Fruit fly (Drosophila melanogaster) whole organism, embryonic: ENCODE results near the gene veli.
A peak's percentile ranks its signal among the peaks of the same experiment; 100 is the strongest.

Experiments
- Aef1 ChIP-seq: fragments of 200-800 bp; sonication (Bioruptor generic); IDR thresholded peaks from 3 replicates; pipeline ENCODE4 v1.3.6; 2022; ENCODE audit warnings: missing biosample characterization, missing genetic modification characterization
- C15 ChIP-seq: fragments of 200-800 bp; sonication (Bioruptor generic); IDR thresholded peaks from 3 replicates; pipeline ENCODE4 v1.3.6; 2022; ENCODE audit warnings: missing biosample characterization, missing genetic modification characterization
- CG10147 ChIP-seq: fragments of 200-800 bp; sonication (Bioruptor generic); optimal IDR thresholded peaks from 2 replicates; lab custom pipeline; 2019; ENCODE audit warnings: missing biosample characterization, mild to moderate bottlenecking, missing genetic modification characterization, moderate library complexity
- CG10267 ChIP-seq: fragments of 200-800 bp; sonication (Bioruptor generic); optimal IDR thresholded peaks from 2 replicates; lab custom pipeline; 2018; ENCODE audit warnings: missing biosample characterization, mild to moderate bottlenecking, missing genetic modification characterization, moderate library complexity
- CG11247 ChIP-seq: fragments of 200-800 bp; sonication (Bioruptor generic); IDR thresholded peaks from 2 replicates; pipeline ENCODE4 v1.3.6; 2022; ENCODE audit warnings: missing biosample characterization, missing genetic modification characterization
- CG11723 ChIP-seq: fragments of 200-800 bp; sonication (Bioruptor generic); optimal IDR thresholded peaks from 2 replicates; lab custom pipeline; 2017; ENCODE audit warnings: missing biosample characterization, mild to moderate bottlenecking, missing genetic modification characterization
- CG12071 ChIP-seq: fragments of 200-800 bp; sonication (Bioruptor generic); optimal IDR thresholded peaks from 3 replicates; lab custom pipeline; 2018; ENCODE audit warnings: missing biosample characterization, mild to moderate bottlenecking, missing genetic modification characterization
- CG12104 ChIP-seq: fragments of 200-800 bp; sonication (Bioruptor generic); optimal IDR thresholded peaks from 3 replicates; lab custom pipeline; 2016; ENCODE audit warnings: missing biosample characterization, missing genetic modification characterization
- CG12659 ChIP-seq: fragments of 200-800 bp; sonication (Bioruptor generic); optimal IDR thresholded peaks from 3 replicates; lab custom pipeline; 2017; ENCODE audit warnings: mild to moderate bottlenecking, missing biosample characterization, missing genetic modification reagents, missing genetic modification characterization
- CG14710 ChIP-seq: fragments of 200-800 bp; sonication (Bioruptor generic); optimal IDR thresholded peaks from 3 replicates; lab custom pipeline; 2019; ENCODE audit warnings: missing biosample characterization, mild to moderate bottlenecking, missing genetic modification characterization, moderate library complexity
- CG1603 ChIP-seq: fragments of 200-800 bp; sonication (Bioruptor generic); optimal IDR thresholded peaks from 2 replicates; lab custom pipeline; 2019; ENCODE audit warnings: missing biosample characterization, mild to moderate bottlenecking, missing genetic modification characterization, moderate library complexity
- CG17385 ChIP-seq: fragments of 200-800 bp; sonication (Bioruptor generic); optimal IDR thresholded peaks from 3 replicates; lab custom pipeline; 2018; ENCODE audit warnings: missing biosample characterization, mild to moderate bottlenecking, missing genetic modification characterization
- CG2116 ChIP-seq: fragments of 200-800 bp; sonication (Bioruptor generic); optimal IDR thresholded peaks from 3 replicates; lab custom pipeline; 2018; ENCODE audit warnings: missing biosample characterization, mild to moderate bottlenecking, missing genetic modification characterization
- CG30020 ChIP-seq: fragments of 200-800 bp; optimal IDR thresholded peaks from 2 replicates; lab custom pipeline; 2019; ENCODE audit warnings: missing biosample characterization, mild to moderate bottlenecking, missing genetic modification characterization, moderate library complexity
- CG31224 ChIP-seq: fragments of 200-800 bp; sonication (Bioruptor generic); IDR thresholded peaks from 2 replicates; pipeline ENCODE4 v1.3.6; 2022; ENCODE audit warnings: missing biosample characterization, missing genetic modification characterization
- CG34376 ChIP-seq: fragments of 200-800 bp; sonication (Bioruptor generic); optimal IDR thresholded peaks from 2 replicates; lab custom pipeline; 2018; ENCODE audit warnings: missing biosample characterization, mild to moderate bottlenecking, missing genetic modification characterization
- CG4360 ChIP-seq: fragments of 200-800 bp; sonication (Bioruptor generic); IDR thresholded peaks from 2 replicates; pipeline ENCODE4 v1.3.6; 2022; ENCODE audit warnings: missing biosample characterization, missing genetic modification characterization
- CG4617 ChIP-seq: fragments of 200-800 bp; sonication (Bioruptor generic); optimal IDR thresholded peaks from 3 replicates; lab custom pipeline; 2016; ENCODE audit warnings: missing biosample characterization, missing genetic modification characterization, borderline replicate concordance
- CG7928 ChIP-seq: fragments of 200-800 bp; sonication (Bioruptor generic); optimal IDR thresholded peaks from 2 replicates; lab custom pipeline; 2017; ENCODE audit warnings: missing biosample characterization, mild to moderate bottlenecking, missing genetic modification characterization
- CG8924 ChIP-seq: fragments of 200-800 bp; optimal IDR thresholded peaks from 3 replicates; lab custom pipeline; 2019; ENCODE audit warnings: missing biosample characterization, mild to moderate bottlenecking, missing genetic modification characterization, moderate library complexity
- CG9797 ChIP-seq: fragments of 200-800 bp; sonication (Bioruptor generic); optimal IDR thresholded peaks from 3 replicates; lab custom pipeline; 2018; ENCODE audit warnings: missing biosample characterization, mild to moderate bottlenecking, missing genetic modification characterization
- Dp ChIP-seq: fragments of 200-800 bp; sonication (Bioruptor generic); optimal IDR thresholded peaks from 2 replicates; lab custom pipeline; 2018; ENCODE audit warnings: missing biosample characterization, mild to moderate bottlenecking, missing genetic modification characterization, moderate library complexity
- Eip74EF ChIP-seq, 2 experiments: fragments of 200-800 bp in 1 of 2; fragments of >200 bp in 1 of 2; sonication (Bioruptor generic) in 1 of 2; optimal IDR thresholded peaks; 2 replicates each; lab custom pipeline; 2017 to 2019; ENCODE audit warnings: missing biosample characterization in 2 of 2, missing genetic modification characterization in 2 of 2, mild to moderate bottlenecking in 1 of 2, moderate library complexity in 1 of 2
- Ets97D ChIP-seq: fragments of 200-800 bp; sonication (Bioruptor generic); optimal IDR thresholded peaks from 3 replicates; lab custom pipeline; 2016; ENCODE audit warnings: missing biosample characterization, missing genetic modification characterization
- Fer1 ChIP-seq: fragments of 200-800 bp; sonication (Bioruptor generic); optimal IDR thresholded peaks from 2 replicates; lab custom pipeline; 2017; ENCODE audit warnings: missing biosample characterization, mild to moderate bottlenecking, missing genetic modification characterization
- Hmx ChIP-seq: fragments of 200-800 bp; sonication (Bioruptor generic); optimal IDR thresholded peaks from 2 replicates; lab custom pipeline; 2016; ENCODE audit warnings: missing biosample characterization, missing genetic modification characterization
- Hr51 ChIP-seq, 2 experiments: fragments of 200-800 bp; sonication (Bioruptor generic); optimal IDR thresholded peaks; 2 replicates in 1 of 2; 3 replicates in 1 of 2; lab custom pipeline; 2016 to 2018; ENCODE audit warnings: missing biosample characterization in 2 of 2, missing genetic modification characterization in 2 of 2, mild to moderate bottlenecking in 1 of 2, moderate library complexity in 1 of 2
- MBD-R2 ChIP-seq: fragments of 200-800 bp; sonication (Bioruptor generic); IDR thresholded peaks from 2 replicates; pipeline ENCODE4 v1.3.6; 2022; ENCODE audit warnings: missing biosample characterization, missing genetic modification characterization
- Med ChIP-seq: fragments of 200-800 bp; sonication (Bioruptor generic); peaks from one replicate; lab custom pipeline; 2016; ENCODE audit warnings: missing biosample characterization, missing genetic modification characterization, mild to moderate bottlenecking, inconsistent platforms, moderate library complexity
- Nf-YC ChIP-seq: fragments of 200-800 bp; optimal IDR thresholded peaks from 3 replicates; lab custom pipeline; 2019; ENCODE audit warnings: missing biosample characterization, mild to moderate bottlenecking, missing genetic modification characterization, moderate library complexity
- Pdp1 ChIP-seq, 2 experiments: fragments of 200-800 bp; sonication (Bioruptor generic); optimal IDR thresholded peaks; 3 replicates each; lab custom pipeline; 2016; ENCODE audit warnings: missing biosample characterization in 2 of 2, missing genetic modification characterization in 2 of 2, mild to moderate bottlenecking in 1 of 2, moderate library complexity in 1 of 2
- Ptx1 ChIP-seq: fragments of 200-800 bp; sonication (Bioruptor generic); IDR thresholded peaks from 2 replicates; pipeline ENCODE4 v1.3.6; 2022; ENCODE audit warnings: missing biosample characterization, missing genetic modification characterization
- Scr ChIP-seq: fragments of 200-800 bp; sonication (Bioruptor generic); IDR thresholded peaks from 2 replicates; pipeline ENCODE4 v1.3.6; 2022; ENCODE audit warnings: missing biosample characterization, missing genetic modification characterization; ENCODE audit not compliant: partially characterized antibody
- Sry-δ ChIP-seq: fragments of 200-800 bp; sonication (Bioruptor generic); optimal IDR thresholded peaks from 2 replicates; lab custom pipeline; 2016; ENCODE audit warnings: missing biosample characterization, missing genetic modification characterization
- YL-1 ChIP-seq: fragments of 200-800 bp; sonication (Bioruptor generic); optimal IDR thresholded peaks from 3 replicates; lab custom pipeline; 2017; ENCODE audit warnings: missing biosample characterization, mild to moderate bottlenecking, missing genetic modification characterization
- amos ChIP-seq: fragments of 200-800 bp; sonication (Bioruptor generic); IDR thresholded peaks from 2 replicates; pipeline ENCODE4 v1.3.6; 2022; ENCODE audit warnings: missing biosample characterization, missing genetic modification characterization; ENCODE audit not compliant: partially characterized antibody
- bcd ChIP-seq: fragments of 200-800 bp; sonication (Bioruptor generic); optimal IDR thresholded peaks from 2 replicates; lab custom pipeline; 2017; ENCODE audit warnings: missing biosample characterization, mild to moderate bottlenecking, missing genetic modification characterization
- exex ChIP-seq: fragments of 200-800 bp; sonication (Bioruptor generic); optimal IDR thresholded peaks from 4 replicates; lab custom pipeline; 2018; ENCODE audit warnings: missing biosample characterization, mild to moderate bottlenecking, missing genetic modification characterization, moderate library complexity
- fd96Cb ChIP-seq: fragments of 200-800 bp; sonication (Bioruptor generic); optimal IDR thresholded peaks from 2 replicates; lab custom pipeline; 2018; ENCODE audit warnings: missing biosample characterization, mild to moderate bottlenecking, missing genetic modification characterization, moderate library complexity
- ftz-f1 ChIP-seq: fragments of 200-800 bp; sonication (Bioruptor generic); optimal IDR thresholded peaks from 2 replicates; lab custom pipeline; 2016; ENCODE audit warnings: missing biosample characterization, missing genetic modification characterization
- grn ChIP-seq: fragments of 200-800 bp; sonication (Bioruptor generic); optimal IDR thresholded peaks from 3 replicates; lab custom pipeline; 2017; ENCODE audit warnings: missing biosample characterization, missing genetic modification characterization
- lmd ChIP-seq: fragments of 200-800 bp; sonication (Bioruptor generic); IDR thresholded peaks from 2 replicates; pipeline ENCODE4 v1.3.6; 2022; ENCODE audit warnings: missing biosample characterization, missing genetic modification characterization
- rib ChIP-seq: fragments of 200-800 bp; sonication (Bioruptor generic); IDR thresholded peaks from 2 replicates; pipeline ENCODE4 v1.3.6; 2022; ENCODE audit warnings: missing biosample characterization, missing genetic modification characterization
- sd ChIP-seq: fragments of 200-800 bp; sonication (Bioruptor generic); optimal IDR thresholded peaks from 3 replicates; lab custom pipeline; 2018; ENCODE audit warnings: missing biosample characterization, mild to moderate bottlenecking, missing genetic modification characterization, moderate library complexity
- sens ChIP-seq: fragments of 200-800 bp; sonication (Bioruptor generic); peaks from one replicate; lab custom pipeline; 2016; ENCODE audit warnings: missing biosample characterization, missing genetic modification characterization
- shn ChIP-seq: fragments of 200-800 bp; sonication (Bioruptor generic); optimal IDR thresholded peaks from 3 replicates; lab custom pipeline; 2016; ENCODE audit warnings: missing biosample characterization, missing genetic modification characterization
- stwl ChIP-seq: fragments of 200-800 bp; sonication (Bioruptor generic); optimal IDR thresholded peaks from 3 replicates; lab custom pipeline; 2018; ENCODE audit warnings: missing biosample characterization, mild to moderate bottlenecking, missing genetic modification characterization, moderate library complexity
- sug ChIP-seq: fragments of 200-800 bp; optimal IDR thresholded peaks from 2 replicates; lab custom pipeline; 2019; ENCODE audit warnings: missing biosample characterization, mild to moderate bottlenecking, missing genetic modification characterization, moderate library complexity
- trem ChIP-seq: fragments of 200-800 bp; optimal IDR thresholded peaks from 3 replicates; lab custom pipeline; 2019; ENCODE audit warnings: missing biosample characterization, mild to moderate bottlenecking, missing genetic modification characterization, moderate library complexity
- z ChIP-seq: fragments of 200-800 bp; sonication (Bioruptor generic); IDR thresholded peaks from 3 replicates; pipeline ENCODE4 v1.3.6; 2022; ENCODE audit warnings: missing biosample characterization, missing genetic modification characterization

Gene veli

dm6 chr3R:25056016-25056415 lies 9.4 kb downstream of the veli start, which contains the start of the genes CG31111 and stac:
Gene CG31111, minus strand, starts transcription at chr3R:25056177.
Gene stac, plus strand, starts transcription at chr3R:25056286.
- TF ChIP-seq sens (GFP tag; lab: Kevin White, UChicago) (peak; percentile 53), Nf-YC (tag; lab: Kevin White, UChicago) (peak; percentile 5), Aef1 (GFP tag; lab: Robert Waterston, UW) (no peak), C15 (GFP tag; lab: Robert Waterston, UW) (no peak), sug (tag; lab: Kevin White, UChicago) (peak; percentile 14), bcd (GFP tag; lab: Kevin White, UChicago) (no peak), CG1603 (tag; lab: Kevin White, UChicago) (peak; percentile 24), sd (peak; percentile 14), CG8924 (peak; percentile 37), Ets97D (GFP tag; lab: Kevin White, UChicago) (peak; percentile 40), CG7928 (peak; percentile 8), CG12071 (GFP tag; lab: Kevin White, UChicago) (no peak), CG17385 (GFP tag; lab: Kevin White, UChicago) (peak; percentile 19), Hr51 (GFP tag; optimal IDR thresholded peaks at IDR 0.05; lab: Kevin White, UChicago) (no peak), CG4617 (GFP tag; lab: Kevin White, UChicago) (peak; percentile 4), trem (peak; percentile 90), CG31224 (GFP tag; lab: Robert Waterston, UW) (no peak), CG11723 (GFP tag; lab: Kevin White, UChicago) (no peak), ftz-f1 (GFP tag; lab: Kevin White, UChicago) (no peak), CG34376 (GFP tag; lab: Kevin White, UChicago) (peak; percentile 17), Ptx1 (GFP tag; lab: Robert Waterston, UW) (no peak), Eip74EF (GFP tag; optimal IDR thresholded peaks at IDR 0.05; lab: Kevin White, UChicago) (peak in 1 of 2 experiments; percentile 10), CG12104 (GFP tag; lab: Kevin White, UChicago) (no peak), Sry-δ (GFP tag; lab: Kevin White, UChicago) (peak; percentile 4), shn (GFP tag; lab: Kevin White, UChicago) (no peak), CG12659 (peak; percentile 31), YL-1 (GFP tag; lab: Kevin White, UChicago) (peak; percentile 38), z (GFP tag; lab: Robert Waterston, UW) (no peak), Hmx (peak; percentile 42), CG10267 (tag; lab: Kevin White, UChicago) (peak; percentile 4), Scr (GFP tag; lab: Robert Waterston, UW) (peak; percentile 37), CG4360 (peak; percentile 66; the same call in 1 of the 2 replicates), rib (GFP tag; lab: Robert Waterston, UW) (no peak), stwl (tag; lab: Kevin White, UChicago) (peak; percentile 62), lmd (GFP tag; lab: Robert Waterston, UW) (no peak), Dp (GFP tag; lab: Kevin White, UChicago) (peak; percentile 18), Fer1 (GFP tag; lab: Kevin White, UChicago) (peak; percentile 51), amos (GFP tag; lab: Robert Waterston, UW) (peak; percentile 7; the same call in 1 of the 2 replicates), CG10147 (peak; percentile 44), CG9797 (GFP tag; lab: Kevin White, UChicago) (peak; percentile 46), Pdp1 (GFP tag; optimal IDR thresholded peaks at IDR 0.05; lab: Kevin White, UChicago) (peak in 1 of 2 experiments; percentile 0), exex (tag; lab: Kevin White, UChicago) (peak; percentile 29), Med (GFP tag; lab: Kevin White, UChicago) (peak; percentile 61), MBD-R2 (GFP tag; lab: Robert Waterston, UW) (peak; percentile 65), CG14710 (tag; lab: Kevin White, UChicago) (peak; percentile 17), fd96Cb (tag; lab: Kevin White, UChicago) (no peak), CG30020 (peak; percentile 76), CG11247 (no peak), CG2116 (GFP tag; lab: Kevin White, UChicago) (peak; percentile 98), grn (peak; percentile 90)
